Fruit fly (Drosophila melanogaster) whole organism, embryonic: ENCODE results near the gene mRpS18C.

Experiments used
- B-H1 ChIP-seq: fragments of 200-800 bp; sonication (Bioruptor generic); IDR thresholded peaks from 3 replicates; pipeline ENCODE4 v1.3.6; 2022; ENCODE audit warnings: missing biosample characterization, missing genetic modification characterization
- Bdp1 ChIP-seq: fragments of 200-800 bp; sonication (Bioruptor generic); optimal IDR thresholded peaks from 3 replicates; lab custom pipeline; 2016; ENCODE audit warnings: missing biosample characterization, missing genetic modification characterization
- CG10321 ChIP-seq: fragments of 200-800 bp; sonication (Bioruptor generic); IDR thresholded peaks from 2 replicates; pipeline ENCODE4 v1.3.6; 2022; ENCODE audit warnings: missing biosample characterization, missing genetic modification characterization
- CG10366 ChIP-seq: fragments of 200-800 bp; sonication (Bioruptor generic); IDR thresholded peaks from 2 replicates; pipeline ENCODE4 v1.3.6; 2022; ENCODE audit warnings: missing biosample characterization, missing genetic modification characterization
- CG10543 ChIP-seq: fragments of 200-800 bp; sonication (Bioruptor generic); optimal IDR thresholded peaks from 3 replicates; lab custom pipeline; 2017; ENCODE audit warnings: missing biosample characterization, mild to moderate bottlenecking, missing genetic modification characterization, moderate library complexity
- CG10654 ChIP-seq: fragments of 200-800 bp; sonication (Bioruptor generic); optimal IDR thresholded peaks from 2 replicates; lab custom pipeline; 2016; ENCODE audit warnings: missing biosample characterization, missing genetic modification characterization
- CG11696 ChIP-seq: fragments of 200-800 bp; sonication (Bioruptor generic); IDR thresholded peaks from 2 replicates; pipeline ENCODE4 v1.3.6; 2022; ENCODE audit warnings: missing biosample characterization, missing genetic modification characterization
- CG12299 ChIP-seq: fragments of 200-800 bp; sonication (Bioruptor generic); optimal IDR thresholded peaks from 2 replicates; lab custom pipeline; 2018; ENCODE audit warnings: missing biosample characterization, mild to moderate bottlenecking, missing genetic modification characterization
- CG13624 ChIP-seq: fragments of 200-800 bp; sonication (Bioruptor generic); optimal IDR thresholded peaks from 2 replicates; lab custom pipeline; 2016; ENCODE audit warnings: missing biosample characterization, missing genetic modification characterization
- CG13775 ChIP-seq: fragments of 200-800 bp; sonication (Bioruptor generic); optimal IDR thresholded peaks from 3 replicates; lab custom pipeline; 2017; ENCODE audit warnings: missing biosample characterization, mild to moderate bottlenecking, missing genetic modification characterization
- CG15514 ChIP-seq: fragments of 200-800 bp; sonication (Bioruptor generic); optimal IDR thresholded peaks from 3 replicates; lab custom pipeline; 2017; ENCODE audit warnings: missing biosample characterization, missing genetic modification characterization, mild to moderate bottlenecking, moderate library complexity, missing genetic modification reagents
- CG15601 ChIP-seq: fragments of 200-800 bp; sonication (Bioruptor generic); optimal IDR thresholded peaks from 3 replicates; lab custom pipeline; 2019; ENCODE audit warnings: missing biosample characterization, mild to moderate bottlenecking, missing genetic modification characterization, moderate library complexity
- CG1647 ChIP-seq: fragments of 200-800 bp; sonication (Bioruptor generic); optimal IDR thresholded peaks from 3 replicates; lab custom pipeline; 2016; ENCODE audit warnings: missing biosample characterization, missing genetic modification characterization
- CG16813 ChIP-seq: fragments of 200-800 bp; sonication (Bioruptor generic); IDR thresholded peaks from 3 replicates; pipeline ENCODE4 v1.3.6; 2022; ENCODE audit warnings: missing biosample characterization, missing genetic modification characterization; ENCODE audit not compliant: partially characterized antibody
- CG16863 ChIP-seq: fragments of 200-800 bp; sonication (Bioruptor generic); optimal IDR thresholded peaks from 3 replicates; lab custom pipeline; 2016; ENCODE audit warnings: missing biosample characterization, missing genetic modification characterization
- CG17361 ChIP-seq: fragments of 200-800 bp; sonication (Bioruptor generic); IDR thresholded peaks from 3 replicates; pipeline ENCODE4 v1.3.6; 2022; ENCODE audit warnings: missing biosample characterization, missing genetic modification characterization
- CG1792 ChIP-seq: fragments of 200-800 bp; sonication (Bioruptor generic); optimal IDR thresholded peaks from 2 replicates; lab custom pipeline; 2016; ENCODE audit warnings: missing biosample characterization, missing genetic modification characterization
- CG2199 ChIP-seq: fragments of 200-800 bp; sonication (Bioruptor generic); IDR thresholded peaks from 3 replicates; pipeline ENCODE4 v1.3.6; 2022; ENCODE audit warnings: missing biosample characterization, missing genetic modification characterization
- CG3163 ChIP-seq: fragments of 200-800 bp; sonication (Bioruptor generic); optimal IDR thresholded peaks from 3 replicates; lab custom pipeline; 2016; ENCODE audit warnings: missing biosample characterization, missing genetic modification characterization
- CG33213 ChIP-seq: fragments of 200-800 bp; sonication (Bioruptor generic); optimal IDR thresholded peaks from 3 replicates; lab custom pipeline; 2016; ENCODE audit warnings: missing biosample characterization, missing genetic modification characterization
- CG4424 ChIP-seq: fragments of 200-800 bp; sonication (Bioruptor generic); optimal IDR thresholded peaks from 3 replicates; lab custom pipeline; 2016; ENCODE audit warnings: missing biosample characterization, missing genetic modification characterization
- CG4820 ChIP-seq: fragments of 200-800 bp; sonication (Bioruptor generic); optimal IDR thresholded peaks from 3 replicates; lab custom pipeline; 2016; ENCODE audit warnings: missing biosample characterization, missing genetic modification characterization
- CG5953 ChIP-seq: fragments of 200-800 bp; sonication (Bioruptor generic); IDR thresholded peaks from 2 replicates; pipeline ENCODE4 v1.3.6; 2022; ENCODE audit warnings: missing biosample characterization, missing genetic modification characterization
- CG7839 ChIP-seq: fragments of 200-800 bp; sonication (Bioruptor generic); optimal IDR thresholded peaks from 3 replicates; lab custom pipeline; 2018; ENCODE audit warnings: missing biosample characterization, mild to moderate bottlenecking, missing genetic modification characterization, moderate library complexity
- CTCF ChIP-seq: fragments of 200-800 bp; sonication (Bioruptor generic); optimal IDR thresholded peaks from 2 replicates; lab custom pipeline; 2017; ENCODE audit warnings: missing biosample characterization, mild to moderate bottlenecking, missing genetic modification characterization, moderate library complexity
- D19A ChIP-seq: fragments of 200-800 bp; optimal IDR thresholded peaks from 3 replicates; lab custom pipeline; 2019; ENCODE audit warnings: missing biosample characterization, mild to moderate bottlenecking, missing genetic modification characterization, moderate library complexity
- Dek ChIP-seq: fragments of 200-800 bp; sonication (Bioruptor generic); optimal IDR thresholded peaks from 3 replicates; lab custom pipeline; 2019; ENCODE audit warnings: missing biosample characterization, mild to moderate bottlenecking, missing genetic modification characterization, moderate library complexity
- Dip2 ChIP-seq: fragments of 200-800 bp; sonication (Bioruptor generic); IDR thresholded peaks from 2 replicates; pipeline ENCODE4 v1.3.6; 2022; ENCODE audit warnings: missing biosample characterization, missing genetic modification characterization
- Dll ChIP-seq: fragments of 200-800 bp; sonication (Bioruptor generic); IDR thresholded peaks from 4 replicates; pipeline ENCODE4 v1.3.6; 2022; ENCODE audit warnings: missing biosample characterization, missing genetic modification characterization; ENCODE audit not compliant: partially characterized antibody
- Hmx ChIP-seq: fragments of 200-800 bp; sonication (Bioruptor generic); optimal IDR thresholded peaks from 2 replicates; lab custom pipeline; 2016; ENCODE audit warnings: missing biosample characterization, missing genetic modification characterization
- Hr3 ChIP-seq: fragments of 200-800 bp; sonication (Bioruptor generic); optimal IDR thresholded peaks from 3 replicates; lab custom pipeline; 2016; ENCODE audit warnings: missing biosample characterization, missing genetic modification characterization
- Hsf ChIP-seq: fragments of 200-800 bp; sonication (Bioruptor generic); optimal IDR thresholded peaks from 3 replicates; lab custom pipeline; 2016; ENCODE audit warnings: missing biosample characterization, missing genetic modification characterization
- Lhr ChIP-seq: fragments of 200-800 bp; sonication (Bioruptor generic); optimal IDR thresholded peaks from 3 replicates; lab custom pipeline; 2017; ENCODE audit warnings: mild to moderate bottlenecking, missing biosample characterization, missing genetic modification reagents, missing genetic modification characterization
- Max ChIP-seq: fragments of 200-800 bp; sonication (Bioruptor generic); optimal IDR thresholded peaks from 2 replicates; lab custom pipeline; 2016; ENCODE audit warnings: missing biosample characterization, mild to moderate bottlenecking, missing genetic modification characterization
- Spps ChIP-seq: fragments of 200-800 bp; sonication (Bioruptor generic); optimal IDR thresholded peaks from 2 replicates; lab custom pipeline; 2018; ENCODE audit warnings: missing biosample characterization, mild to moderate bottlenecking, missing genetic modification characterization
- Taf1 ChIP-seq: fragments of 200-800 bp; sonication (Bioruptor generic); IDR thresholded peaks from 2 replicates; pipeline ENCODE4 v1.3.6; 2022; ENCODE audit warnings: missing biosample characterization, missing genetic modification characterization
- chm ChIP-seq: fragments of 200-800 bp; sonication (Bioruptor generic); IDR thresholded peaks from 2 replicates; pipeline ENCODE4 v1.3.6; 2022; ENCODE audit warnings: missing biosample characterization, missing genetic modification characterization
- ci ChIP-seq: fragments of 200-800 bp; sonication (Bioruptor generic); IDR thresholded peaks from 3 replicates; pipeline ENCODE4 v1.3.6; 2022; ENCODE audit warnings: missing biosample characterization, missing genetic modification characterization
- fd3F ChIP-seq: fragments of 200-800 bp; sonication (Bioruptor generic); optimal IDR thresholded peaks from 2 replicates; lab custom pipeline; 2018; ENCODE audit warnings: missing biosample characterization, mild to moderate bottlenecking, missing genetic modification characterization, moderate library complexity
- fd96Cb ChIP-seq: fragments of 200-800 bp; sonication (Bioruptor generic); optimal IDR thresholded peaks from 2 replicates; lab custom pipeline; 2018; ENCODE audit warnings: missing biosample characterization, mild to moderate bottlenecking, missing genetic modification characterization, moderate library complexity
- gfzf ChIP-seq: fragments of 200-800 bp; sonication (Bioruptor generic); optimal IDR thresholded peaks from 2 replicates; lab custom pipeline; 2016; ENCODE audit warnings: missing biosample characterization, mild to moderate bottlenecking, missing genetic modification characterization, moderate library complexity
- gsb-n ChIP-seq: fragments of 200-800 bp; sonication (Bioruptor generic); optimal IDR thresholded peaks from 3 replicates; lab custom pipeline; 2018; ENCODE audit warnings: missing biosample characterization, mild to moderate bottlenecking, missing genetic modification characterization
- jigr1 ChIP-seq: fragments of 200-800 bp; sonication (Bioruptor generic); IDR thresholded peaks from 3 replicates; pipeline ENCODE4 v1.3.6; 2022; ENCODE audit warnings: missing biosample characterization, missing genetic modification characterization
- kay ChIP-seq: fragments of 200-800 bp; sonication (Bioruptor generic); optimal IDR thresholded peaks from 2 replicates; lab custom pipeline; 2016; ENCODE audit warnings: missing biosample characterization, missing genetic modification characterization
- mirr ChIP-seq: fragments of 200-800 bp; sonication (Bioruptor generic); optimal IDR thresholded peaks from 3 replicates; lab custom pipeline; 2018; ENCODE audit warnings: missing biosample characterization, mild to moderate bottlenecking, missing genetic modification characterization
- onecut ChIP-seq: fragments of 200-800 bp; sonication (Bioruptor generic); IDR thresholded peaks from 2 replicates; pipeline ENCODE4 v1.3.6; 2022; ENCODE audit warnings: missing biosample characterization, missing genetic modification characterization
- ranshi ChIP-seq: fragments of 200-800 bp; sonication (Bioruptor generic); IDR thresholded peaks from 2 replicates; pipeline ENCODE4 v1.3.6; 2022; ENCODE audit warnings: missing biosample characterization, missing genetic modification characterization
- ro ChIP-seq: fragments of 200-800 bp; sonication (Bioruptor generic); IDR thresholded peaks from 2 replicates; pipeline ENCODE4 v1.3.6; 2022; ENCODE audit warnings: missing biosample characterization, missing genetic modification characterization
- sd ChIP-seq: fragments of 200-800 bp; sonication (Bioruptor generic); optimal IDR thresholded peaks from 3 replicates; lab custom pipeline; 2018; ENCODE audit warnings: missing biosample characterization, mild to moderate bottlenecking, missing genetic modification characterization, moderate library complexity
- sug ChIP-seq: fragments of 200-800 bp; optimal IDR thresholded peaks from 2 replicates; lab custom pipeline; 2019; ENCODE audit warnings: missing biosample characterization, mild to moderate bottlenecking, missing genetic modification characterization, moderate library complexity
- tgo ChIP-seq: fragments of 200-800 bp; sonication (Bioruptor generic); IDR thresholded peaks from 3 replicates; pipeline ENCODE4 v1.3.6; 2022; ENCODE audit warnings: missing biosample characterization, missing genetic modification characterization
- tx ChIP-seq: fragments of 200-800 bp; sonication (Bioruptor generic); optimal IDR thresholded peaks from 2 replicates; lab custom pipeline; 2016; ENCODE audit warnings: missing biosample characterization, missing genetic modification characterization

Gene mRpS18C

dm6 chr3R:30450224-30450623 is 26.4 kb downstream of the mRpS18C start (continued):
- TF ChIP-seq ro (GFP tag; lab: Robert Waterston, UW) (peak; percentile 31; the same call in 1 of the 2 replicates), kay (GFP tag; lab: Kevin White, UChicago) (peak; percentile 28), chm (GFP tag; lab: Robert Waterston, UW) (no peak; the same call in 1 of the 2 replicates), jigr1 (GFP tag; lab: Robert Waterston, UW) (no peak), onecut (peak; percentile 65), mirr (GFP tag; lab: Kevin White, UChicago) (peak; percentile 73), Dip2 (GFP tag; lab: Robert Waterston, UW) (no peak), CG15514 (GFP tag; lab: Kevin White, UChicago) (peak; percentile 75), CG33213 (GFP tag; lab: Kevin White, UChicago) (peak; percentile 90), gsb-n (peak; percentile 78), sug (no peak), Lhr (GFP tag; lab: Kevin White, UChicago) (peak; percentile 60), CG4820 (GFP tag; lab: Kevin White, UChicago) (peak; percentile 47), CG10321 (GFP tag; lab: Robert Waterston, UW) (peak; percentile 72), CG12299 (no peak), CG15601 (tag; lab: Kevin White, UChicago) (no peak), B-H1 (GFP tag; lab: Robert Waterston, UW) (peak; percentile 77; the same call in 1 of the 3 replicates), CG10654 (GFP tag; lab: Kevin White, UChicago) (peak; percentile 87), CG16863 (GFP tag; lab: Kevin White, UChicago) (peak; percentile 72), CG4424 (GFP tag; lab: Kevin White, UChicago) (peak; percentile 0), Taf1 (peak; percentile 77), CG2199 (GFP tag; lab: Robert Waterston, UW) (no peak), CG10543 (GFP tag; lab: Kevin White, UChicago) (peak; percentile 31), sd (tag; lab: Kevin White, UChicago) (peak; percentile 23), ci (GFP tag; lab: Robert Waterston, UW) (peak; percentile 91), fd96Cb (tag; lab: Kevin White, UChicago) (peak; percentile 26), CG1792 (GFP tag; lab: Kevin White, UChicago) (peak; percentile 90), CG1647 (GFP tag; lab: Kevin White, UChicago) (peak; percentile 87), Bdp1 (GFP tag; lab: Kevin White, UChicago) (peak; percentile 81), CG17361 (GFP tag; lab: Robert Waterston, UW) (no peak), tgo (GFP tag; lab: Robert Waterston, UW) (peak; percentile 56; the same call in 2 of the 3 replicates), Hmx (GFP tag; lab: Kevin White, UChicago) (no peak), CG11696 (GFP tag; lab: Robert Waterston, UW) (peak; percentile 82), CG10366 (GFP tag; lab: Robert Waterston, UW) (peak; percentile 69), gfzf (GFP tag; lab: Kevin White, UChicago) (no peak), CG13775 (GFP tag; lab: Kevin White, UChicago) (peak; percentile 59), CTCF (GFP tag; lab: Kevin White, UChicago) (peak; percentile 52), Hsf (GFP tag; lab: Kevin White, UChicago) (peak; percentile 53), Hr3 (GFP tag; lab: Kevin White, UChicago) (peak; percentile 34), Dek (no peak), CG7839 (peak; percentile 29), CG5953 (GFP tag; lab: Robert Waterston, UW) (no peak), CG3163 (peak; percentile 91), ranshi (GFP tag; lab: Robert Waterston, UW) (peak; percentile 79; the same call in 1 of the 2 replicates), D19A (tag; lab: Kevin White, UChicago) (no peak), fd3F (GFP tag; lab: Kevin White, UChicago) (peak; percentile 71), CG16813 (GFP tag; lab: Robert Waterston, UW) (no peak), tx (GFP tag; lab: Kevin White, UChicago) (peak; percentile 59), Dll (GFP tag; lab: Robert Waterston, UW) (0 out of 4 replicates have a peak, but pooled peaks have one; percentile 31), Max (peak; percentile 72), Spps (tag; lab: Kevin White, UChicago) (peak; percentile 72), CG13624 (GFP tag; lab: Kevin White, UChicago) (peak; percentile 63)
